Fruit fly (Drosophila melanogaster): ENCODE data around the gene CG32284.

The CG32284 gene

DNA sequence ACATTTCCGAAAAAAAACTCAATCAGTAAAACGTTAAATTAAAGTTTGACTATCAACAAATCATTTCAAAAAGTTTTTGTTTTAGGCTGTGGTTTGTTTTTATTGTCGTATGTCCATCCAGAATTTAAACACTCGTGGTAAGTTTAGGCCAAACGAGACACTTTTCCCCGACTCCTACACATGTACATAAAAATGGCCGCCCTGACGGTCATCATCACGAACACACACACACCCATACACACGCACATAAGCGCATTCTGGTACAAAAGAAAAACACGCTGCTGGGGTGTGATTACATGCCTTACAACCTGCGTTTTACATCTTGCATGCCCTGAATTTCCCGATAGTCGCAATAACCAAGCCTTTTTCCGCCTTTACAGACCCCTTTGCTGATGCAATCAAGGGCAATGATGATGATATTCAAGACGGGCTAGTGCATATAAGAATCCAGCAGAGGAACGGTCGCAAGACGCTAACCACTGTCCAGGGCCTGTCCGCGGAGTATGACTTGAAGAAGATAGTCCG is 37.0 kb downstream of the CG32284 start (continued):
- TF ChIP-seq CG17385 (GFP tag; optimal IDR thresholded peaks at IDR 0.05) (no peak), Tbp (GFP tag; optimal IDR thresholded peaks at IDR 0.05) (no peak), Med (GFP tag) (peak; percentile 6), pum (GFP tag; optimal IDR thresholded peaks at IDR 0.05) (no peak), Dll (GFP tag; IDR thresholded peaks at IDR 0.05; ENCODE audit: partially characterized antibody) (peak; percentile 59; the same call in 1 of the 4 replicates), cg (GFP tag; optimal IDR thresholded peaks at IDR 0.05) (peak; percentile 93), CG30431 (GFP tag; optimal IDR thresholded peaks at IDR 0.05) (no peak), Vsx1 (GFP tag; optimal IDR thresholded peaks at IDR 0.05) (no peak), amos (GFP tag; IDR thresholded peaks at IDR 0.05; ENCODE audit: partially characterized antibody) (no peak)

DNA sequence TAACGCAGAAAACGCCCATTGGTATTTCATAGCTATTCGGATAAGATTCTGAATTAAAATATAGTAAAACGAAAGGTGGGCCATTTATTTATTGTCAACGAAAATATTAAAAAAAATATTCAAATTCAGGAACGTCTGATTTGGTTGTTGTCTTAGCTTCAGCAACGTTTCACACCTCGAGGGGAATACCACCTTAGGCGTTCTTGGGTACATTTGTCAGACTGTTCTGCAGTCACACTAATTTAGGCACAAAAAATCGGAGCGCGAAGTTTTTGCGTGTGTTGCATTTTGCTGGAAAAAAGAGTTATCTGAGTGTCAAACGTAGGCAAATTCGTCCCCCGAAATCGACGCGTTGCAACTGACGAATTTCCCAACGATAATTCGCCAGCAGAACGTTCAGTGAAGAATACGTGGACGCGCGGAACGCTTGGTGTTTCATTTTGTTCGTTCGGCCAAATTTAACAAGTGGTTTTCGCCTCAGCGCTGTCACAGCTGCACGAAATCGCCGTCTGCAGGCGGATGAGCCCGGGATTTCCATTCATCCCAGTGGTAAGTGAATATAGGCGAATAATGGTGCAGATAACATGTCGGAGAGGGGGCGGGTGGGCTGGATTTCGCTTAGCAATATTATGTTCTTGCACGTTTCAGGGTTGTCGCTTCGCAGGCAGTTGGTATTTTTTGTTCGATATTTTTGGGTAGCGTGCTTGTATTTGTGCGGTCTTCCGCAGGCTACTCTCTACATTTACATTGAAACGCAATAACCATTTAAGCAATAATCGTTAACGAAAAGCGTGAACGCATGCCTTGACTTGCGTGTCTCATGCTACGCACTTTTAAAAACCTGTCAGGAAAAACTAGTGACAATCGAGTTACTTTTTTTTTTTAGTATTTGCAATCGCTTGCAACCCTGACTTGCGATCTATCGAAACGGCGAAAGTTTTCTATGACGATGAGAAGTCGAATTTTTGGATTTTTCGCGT is 38.6 kb downstream of the CG32284 start, which contains the start of gene Larp4B:
Gene Larp4B (plus strand): TSS at position 99 of the 980 bp plus-strand sequence.
- TF ChIP-seq CG34422 (GFP tag; IDR thresholded peaks at IDR 0.05), result peak; percentile 56; the same call in 2 of the 3 replicates
- TF ChIP-seq lbe (GFP tag; optimal IDR thresholded peaks at IDR 0.05), result peak; percentile 40
- TF ChIP-seq CG13624 (GFP tag; optimal IDR thresholded peaks at IDR 0.05), result peak; percentile 58
- peak; percentile 11 for TF ChIP-seq nom (GFP tag; optimal IDR thresholded peaks at IDR 0.05)
- no peak for TF ChIP-seq luna (GFP tag; optimal IDR thresholded peaks at IDR 0.05)
- TF ChIP-seq CG3995 (GFP tag; optimal IDR thresholded peaks at IDR 0.05), result peak; percentile 73
- no peak for TF ChIP-seq CG2202 (tag; optimal IDR thresholded peaks at IDR 0.05)
- TF ChIP-seq CG7839 (tag; optimal IDR thresholded peaks at IDR 0.05), result no peak
- TF ChIP-seq slbo (GFP tag; IDR thresholded peaks at IDR 0.05), result peak; percentile 35; the same call in 1 of the 2 replicates
- TF ChIP-seq amos (GFP tag; IDR thresholded peaks at IDR 0.05; ENCODE audit: partially characterized antibody), result peak; percentile 52
- TF ChIP-seq CG31441 (GFP tag; IDR thresholded peaks at IDR 0.05), result no peak
- peak; percentile 38 for TF ChIP-seq grau (tag; optimal IDR thresholded peaks at IDR 0.05)
- peak; percentile 94 for TF ChIP-seq kah (GFP tag; optimal IDR thresholded peaks at IDR 0.05)
- peak; percentile 41 for TF ChIP-seq Hmr (GFP tag; optimal IDR thresholded peaks at IDR 0.05)
- TF ChIP-seq Xrp1 (GFP tag; IDR thresholded peaks at IDR 0.05), result peak; percentile 7; the same call in 1 of the 2 replicates
- TF ChIP-seq bigmax (GFP tag; optimal IDR thresholded peaks at IDR 0.05), result peak; percentile 19
- TF ChIP-seq Camta (GFP tag; optimal IDR thresholded peaks at IDR 0.05), result no peak
- peak; percentile 84 for TF ChIP-seq vvl (GFP tag; IDR thresholded peaks at IDR 0.05)
- TF ChIP-seq CG14014 (GFP tag; IDR thresholded peaks at IDR 0.05), result 0 out of 2 replicates have a peak, but pooled peaks have one; percentile 27
- no peak for TF ChIP-seq Trl (optimal IDR thresholded peaks at IDR 0.05)
- no peak for TF ChIP-seq Trl (GFP tag; optimal IDR thresholded peaks at IDR 0.05)
- TF ChIP-seq crp (GFP tag; optimal IDR thresholded peaks at IDR 0.05), result peak in 1 of 2 experiments; percentile 40
- no peak for TF ChIP-seq CG17361 (GFP tag; IDR thresholded peaks at IDR 0.05)
- no peak for TF ChIP-seq CG12744 (GFP tag; optimal IDR thresholded peaks at IDR 0.05)
- peak; percentile 83 for TF ChIP-seq BEAF-32 (GFP tag; optimal IDR thresholded peaks at IDR 0.05)
- TF ChIP-seq CG2889 (GFP tag; IDR thresholded peaks at IDR 0.05), result no peak
- TF ChIP-seq hbn (GFP tag; IDR thresholded peaks at IDR 0.05; ENCODE audit: partially characterized antibody), result peak; percentile 64
- peak; percentile 56 for TF ChIP-seq CG8478 (optimal IDR thresholded peaks at IDR 0.05)
- no peak for TF ChIP-seq kay (GFP tag; optimal IDR thresholded peaks at IDR 0.05)
- TF ChIP-seq CG17359 (tag; optimal IDR thresholded peaks at IDR 0.05), result no peak
- peak; percentile 48 for TF ChIP-seq CG2120 (GFP tag; optimal IDR thresholded peaks at IDR 0.05)
- TF ChIP-seq D19B (GFP tag; optimal IDR thresholded peaks at IDR 0.05), result no peak
- peak; percentile 86 for TF ChIP-seq Sin3A (optimal IDR thresholded peaks at IDR 0.05)
- TF ChIP-seq stwl (tag; optimal IDR thresholded peaks at IDR 0.05), result peak; percentile 72
- no peak for TF ChIP-seq Lpt (GFP tag; optimal IDR thresholded peaks at IDR 0.05)
- peak; percentile 47 for TF ChIP-seq CG3847 (GFP tag; IDR thresholded peaks at IDR 0.05)
- peak; percentile 59; the same call in 1 of the 2 replicates for TF ChIP-seq inv (GFP tag; IDR thresholded peaks at IDR 0.05; ENCODE audit: partially characterized antibody)
- TF ChIP-seq mld (GFP tag; IDR thresholded peaks at IDR 0.05; ENCODE audit: partially characterized antibody), result 0 out of 3 replicates have a peak, but pooled peaks have one; percentile 39
- TF ChIP-seq repo (GFP tag; optimal IDR thresholded peaks at IDR 0.05), result no peak

All from whole organism, embryonic.